Fruit fly (Drosophila melanogaster) whole organism, embryonic: ENCODE data around the gene trem.

Experiments used
- Bteb2 ChIP-seq: fragments of 200-800 bp; sonication (Bioruptor generic); optimal IDR thresholded peaks from 2 replicates; lab custom pipeline; 2016; ENCODE audit warnings: missing biosample characterization, missing genetic modification characterization
- CG11696 ChIP-seq: fragments of 200-800 bp; sonication (Bioruptor generic); IDR thresholded peaks from 2 replicates; pipeline ENCODE4 v1.3.6; 2022; ENCODE audit warnings: missing biosample characterization, missing genetic modification characterization
- CG13123 ChIP-seq: fragments of 200-800 bp; sonication (Bioruptor generic); optimal IDR thresholded peaks from 2 replicates; lab custom pipeline; 2016; ENCODE audit warnings: missing biosample characterization, missing genetic modification characterization
- CG13287 ChIP-seq: fragments of 200-800 bp; sonication (Bioruptor generic); IDR thresholded peaks from 2 replicates; pipeline ENCODE4 v1.3.6; 2022; ENCODE audit warnings: missing biosample characterization, missing genetic modification characterization; ENCODE audit not compliant: partially characterized antibody
- CG15011 ChIP-seq: fragments of 200-800 bp; sonication (Bioruptor generic); optimal IDR thresholded peaks from 3 replicates; lab custom pipeline; 2018; ENCODE audit warnings: missing biosample characterization, mild to moderate bottlenecking, missing genetic modification characterization
- CG15696 ChIP-seq: fragments of 200-800 bp; sonication (Bioruptor generic); optimal IDR thresholded peaks from 2 replicates; lab custom pipeline; 2019; ENCODE audit warnings: missing biosample characterization, mild to moderate bottlenecking, missing genetic modification characterization, moderate library complexity
- CG18262 ChIP-seq: fragments of 200-800 bp; optimal IDR thresholded peaks from 3 replicates; lab custom pipeline; 2019; ENCODE audit warnings: missing biosample characterization, mild to moderate bottlenecking, missing genetic modification characterization, moderate library complexity
- CG2875 ChIP-seq: fragments of 200-800 bp; sonication (Bioruptor generic); optimal IDR thresholded peaks from 2 replicates; lab custom pipeline; 2017; ENCODE audit warnings: missing biosample characterization, mild to moderate bottlenecking, missing genetic modification characterization, missing genetic modification reagents
- CG34422 ChIP-seq: fragments of 200-800 bp; sonication (Bioruptor generic); IDR thresholded peaks from 3 replicates; pipeline ENCODE4 v1.3.6; 2022; ENCODE audit warnings: missing biosample characterization, missing genetic modification characterization
- CG4707 ChIP-seq: fragments of 200-800 bp; sonication (Bioruptor generic); optimal IDR thresholded peaks from 2 replicates; lab custom pipeline; 2018; ENCODE audit warnings: missing biosample characterization, mild to moderate bottlenecking, missing genetic modification characterization, moderate library complexity
- CG6175 ChIP-seq: fragments of 200-800 bp; sonication (Bioruptor generic); IDR thresholded peaks from 3 replicates; pipeline ENCODE4 v1.3.6; 2022; ENCODE audit warnings: missing biosample characterization, missing genetic modification characterization
- CG6272 ChIP-seq: fragments of 200-800 bp; sonication (Bioruptor generic); IDR thresholded peaks from 2 replicates; pipeline ENCODE4 v1.3.6; 2022; ENCODE audit warnings: missing biosample characterization, missing genetic modification characterization
- CG8089 ChIP-seq: fragments of 200-800 bp; sonication (Bioruptor generic); optimal IDR thresholded peaks from 3 replicates; lab custom pipeline; 2016; ENCODE audit warnings: missing biosample characterization, missing genetic modification characterization
- CG8924 ChIP-seq: fragments of 200-800 bp; optimal IDR thresholded peaks from 3 replicates; lab custom pipeline; 2019; ENCODE audit warnings: missing biosample characterization, mild to moderate bottlenecking, missing genetic modification characterization, moderate library complexity
- CG9215 ChIP-seq: fragments of 200-800 bp; sonication (Bioruptor generic); IDR thresholded peaks from 2 replicates; pipeline ENCODE4 v1.3.6; 2022; ENCODE audit warnings: missing biosample characterization, missing genetic modification characterization
- CTCF ChIP-seq: fragments of 200-800 bp; sonication (Bioruptor generic); optimal IDR thresholded peaks from 2 replicates; lab custom pipeline; 2017; ENCODE audit warnings: missing biosample characterization, mild to moderate bottlenecking, missing genetic modification characterization, moderate library complexity
- D19A ChIP-seq: fragments of 200-800 bp; optimal IDR thresholded peaks from 3 replicates; lab custom pipeline; 2019; ENCODE audit warnings: missing biosample characterization, mild to moderate bottlenecking, missing genetic modification characterization, moderate library complexity
- D19B ChIP-seq: fragments of 200-800 bp; sonication (Bioruptor generic); optimal IDR thresholded peaks from 2 replicates; lab custom pipeline; 2017; ENCODE audit warnings: missing biosample characterization, mild to moderate bottlenecking, missing genetic modification characterization
- Dip2 ChIP-seq: fragments of 200-800 bp; sonication (Bioruptor generic); IDR thresholded peaks from 2 replicates; pipeline ENCODE4 v1.3.6; 2022; ENCODE audit warnings: missing biosample characterization, missing genetic modification characterization
- Dp ChIP-seq: fragments of 200-800 bp; sonication (Bioruptor generic); optimal IDR thresholded peaks from 2 replicates; lab custom pipeline; 2018; ENCODE audit warnings: missing biosample characterization, mild to moderate bottlenecking, missing genetic modification characterization, moderate library complexity
- Elba2 ChIP-seq: fragments of 200-800 bp; sonication (Bioruptor generic); optimal IDR thresholded peaks from 3 replicates; lab custom pipeline; 2016; ENCODE audit warnings: missing biosample characterization, missing genetic modification characterization
- Ets65A ChIP-seq: fragments of 200-800 bp; sonication (Bioruptor generic); peaks from one replicate; lab custom pipeline; 2016; ENCODE audit warnings: missing biosample characterization, missing genetic modification characterization
- Ets97D ChIP-seq: fragments of 200-800 bp; sonication (Bioruptor generic); optimal IDR thresholded peaks from 3 replicates; lab custom pipeline; 2016; ENCODE audit warnings: missing biosample characterization, missing genetic modification characterization
- Hr39 ChIP-seq: fragments of >200 bp; optimal IDR thresholded peaks from 2 replicates; lab custom pipeline; 2017
- Rfx ChIP-seq: fragments of 200-800 bp; sonication (Bioruptor generic); IDR thresholded peaks from 2 replicates; pipeline ENCODE4 v1.3.6; 2022; ENCODE audit warnings: missing biosample characterization, missing genetic modification characterization
- Six4 ChIP-seq: fragments of 200-800 bp; sonication (Bioruptor generic); optimal IDR thresholded peaks from 2 replicates; lab custom pipeline; 2016; ENCODE audit warnings: missing biosample characterization, missing genetic modification characterization
- Stat92E ChIP-seq, 3 experiments: fragments of >200 bp in 2 of 3; fragments of 200-800 bp in 1 of 3; sonication (Bioruptor generic) in 1 of 3; optimal IDR thresholded peaks; 2 replicates each; lab custom pipeline; 2017 to 2019; ENCODE audit warnings: missing biosample characterization in 3 of 3, missing genetic modification characterization in 3 of 3, mild to moderate bottlenecking in 1 of 3, moderate library complexity in 1 of 3
- bab2 ChIP-seq: fragments of 200-800 bp; sonication (Bioruptor generic); optimal IDR thresholded peaks from 2 replicates; lab custom pipeline; 2016; ENCODE audit warnings: missing biosample characterization, missing genetic modification characterization
- bigmax ChIP-seq: fragments of 200-800 bp; sonication (Bioruptor generic); optimal IDR thresholded peaks from 2 replicates; lab custom pipeline; 2018; ENCODE audit warnings: missing biosample characterization, mild to moderate bottlenecking, missing genetic modification characterization
- croc ChIP-seq: fragments of 200-800 bp; sonication (Bioruptor generic); conservative IDR thresholded peaks from 3 replicates; pipeline ENCODE4 v1.3.6; 2022; ENCODE audit warnings: missing biosample characterization, missing genetic modification characterization
- crp ChIP-seq, 2 experiments: fragments of 200-800 bp; sonication (Bioruptor generic); optimal IDR thresholded peaks; 2 replicates in 1 of 2; 3 replicates in 1 of 2; lab custom pipeline; 2017; ENCODE audit warnings: missing biosample characterization in 2 of 2, missing genetic modification characterization in 2 of 2, mild to moderate bottlenecking in 1 of 2, moderate library complexity in 1 of 2
- dpn ChIP-seq, 2 experiments: fragments of 200-800 bp; sonication (Bioruptor generic); optimal IDR thresholded peaks; 3 replicates each; lab custom pipeline; 2016; ENCODE audit warnings: missing biosample characterization in 2 of 2, missing genetic modification characterization in 2 of 2
- exex ChIP-seq: fragments of 200-800 bp; sonication (Bioruptor generic); optimal IDR thresholded peaks from 4 replicates; lab custom pipeline; 2018; ENCODE audit warnings: missing biosample characterization, mild to moderate bottlenecking, missing genetic modification characterization, moderate library complexity
- fd3F ChIP-seq: fragments of 200-800 bp; sonication (Bioruptor generic); optimal IDR thresholded peaks from 2 replicates; lab custom pipeline; 2018; ENCODE audit warnings: missing biosample characterization, mild to moderate bottlenecking, missing genetic modification characterization, moderate library complexity
- ind ChIP-seq: fragments of 200-800 bp; sonication (Bioruptor generic); optimal IDR thresholded peaks from 3 replicates; lab custom pipeline; 2016; ENCODE audit warnings: missing biosample characterization, missing genetic modification characterization
- lilli ChIP-seq: fragments of 200-800 bp; sonication (Bioruptor generic); optimal IDR thresholded peaks from 3 replicates; lab custom pipeline; 2016; ENCODE audit warnings: missing biosample characterization, missing genetic modification characterization
- lmd ChIP-seq: fragments of 200-800 bp; sonication (Bioruptor generic); IDR thresholded peaks from 2 replicates; pipeline ENCODE4 v1.3.6; 2022; ENCODE audit warnings: missing biosample characterization, missing genetic modification characterization
- mam ChIP-seq: fragments of 200-800 bp; sonication (Bioruptor generic); optimal IDR thresholded peaks from 3 replicates; lab custom pipeline; 2016; ENCODE audit warnings: missing biosample characterization, missing genetic modification characterization
- nau ChIP-seq: fragments of 200-800 bp; sonication (Bioruptor generic); optimal IDR thresholded peaks from 3 replicates; lab custom pipeline; 2017; ENCODE audit warnings: missing biosample characterization, mild to moderate bottlenecking, missing genetic modification characterization, missing genetic modification reagents
- odd ChIP-seq: fragments of 200-800 bp; sonication (Bioruptor generic); optimal IDR thresholded peaks from 2 replicates; lab custom pipeline; 2017; ENCODE audit warnings: missing biosample characterization, mild to moderate bottlenecking, missing genetic modification characterization
- org-1 ChIP-seq: fragments of 200-800 bp; sonication (Bioruptor generic); optimal IDR thresholded peaks from 2 replicates; lab custom pipeline; 2017; ENCODE audit warnings: missing biosample characterization, missing genetic modification characterization
- pho ChIP-seq: fragments of 200-800 bp; sonication (Bioruptor generic); optimal IDR thresholded peaks from 2 replicates; lab custom pipeline; 2016; ENCODE audit warnings: missing biosample characterization, missing genetic modification characterization
- prd ChIP-seq, 3 experiments: fragments of >200 bp in 2 of 3; fragments of 200-800 bp in 1 of 3; sonication (Bioruptor generic) in 1 of 3; optimal IDR thresholded peaks in 2 of 3; IDR thresholded peaks in 1 of 3; 2 replicates in 2 of 3; 3 replicates in 1 of 3; pipeline versions ENCODE4 v1.3.6 to Lab custom; 2017 to 2022; ENCODE audit warnings: missing biosample characterization in 1 of 3, missing genetic modification characterization in 1 of 3
- pum ChIP-seq: fragments of 200-800 bp; sonication (Bioruptor generic); optimal IDR thresholded peaks from 2 replicates; lab custom pipeline; 2016; ENCODE audit warnings: missing biosample characterization, missing genetic modification characterization
- row ChIP-seq: fragments of 200-800 bp; sonication (Bioruptor generic); IDR thresholded peaks from 3 replicates; pipeline ENCODE4 v1.3.6; 2022; ENCODE audit warnings: missing biosample characterization, missing genetic modification characterization
- scrt ChIP-seq: fragments of 200-800 bp; sonication (Bioruptor generic); optimal IDR thresholded peaks from 2 replicates; lab custom pipeline; 2018; ENCODE audit warnings: missing biosample characterization, mild to moderate bottlenecking, missing genetic modification characterization, moderate library complexity
- so ChIP-seq: fragments of 200-800 bp; sonication (Bioruptor generic); IDR thresholded peaks from 3 replicates; pipeline ENCODE4 v1.3.6; 2022; ENCODE audit warnings: missing biosample characterization, missing genetic modification characterization
- sob ChIP-seq: fragments of 200-800 bp; sonication (Bioruptor generic); IDR thresholded peaks from 2 replicates; pipeline ENCODE4 v1.3.6; 2022; ENCODE audit warnings: missing biosample characterization, missing genetic modification characterization
- sr ChIP-seq: fragments of 200-800 bp; sonication (Bioruptor generic); IDR thresholded peaks from 3 replicates; pipeline ENCODE4 v1.3.6; 2022; ENCODE audit warnings: missing biosample characterization, missing genetic modification characterization
- tap ChIP-seq: fragments of 200-800 bp; optimal IDR thresholded peaks from 3 replicates; lab custom pipeline; 2019; ENCODE audit warnings: missing biosample characterization, mild to moderate bottlenecking, missing genetic modification characterization, moderate library complexity
- tio ChIP-seq: fragments of 200-800 bp; sonication (Bioruptor generic); optimal IDR thresholded peaks from 2 replicates; lab custom pipeline; 2017; ENCODE audit warnings: missing biosample characterization, missing genetic modification characterization, inconsistent platforms
- zen ChIP-seq: fragments of 200-800 bp; sonication (Bioruptor generic); optimal IDR thresholded peaks from 3 replicates; lab custom pipeline; 2018; ENCODE audit warnings: missing biosample characterization, mild to moderate bottlenecking, missing genetic modification characterization, moderate library complexity

trem gene

dm6 chr3R:19999474-19999873 is 31.6 kb downstream of the trem start (continued):
- TF ChIP-seq D19B, result peak; percentile 91
- TF ChIP-seq CG6175 (GFP tag; lab: Robert Waterston, UW), result 0 out of 3 replicates have a peak, but pooled peaks have one; percentile 15
- TF ChIP-seq CG8924, result peak; percentile 90
- TF ChIP-seq zen (tag; lab: Kevin White, UChicago), result peak; percentile 91
- peak; percentile 83 for TF ChIP-seq CG34422 (GFP tag; lab: Robert Waterston, UW)
- peak; percentile 58 for TF ChIP-seq ind (GFP tag; lab: Kevin White, UChicago)
- peak; percentile 42; the same call in 2 of the 3 replicates for TF ChIP-seq croc (GFP tag; lab: Robert Waterston, UW)
- TF ChIP-seq CG13287 (GFP tag; lab: Robert Waterston, UW), result no peak
- no peak for TF ChIP-seq Ets65A (GFP tag; lab: Kevin White, UChicago)
- no peak for TF ChIP-seq bigmax (GFP tag; lab: Kevin White, UChicago)
- peak in 1 of 2 experiments; percentile 73 for TF ChIP-seq dpn (GFP tag; optimal IDR thresholded peaks at IDR 0.05; lab: Kevin White, UChicago)
- TF ChIP-seq Elba2, result no peak
- TF ChIP-seq Stat92E (GFP tag; optimal IDR thresholded peaks at IDR 0.05; lab: Kevin White, UChicago), result peak in 1 of 3 experiments; percentile 16
- TF ChIP-seq CG2875, result peak; percentile 61
- TF ChIP-seq pho (GFP tag; lab: Kevin White, UChicago), result no peak
- no peak for TF ChIP-seq bab2 (GFP tag; lab: Kevin White, UChicago)
- peak; percentile 57 for TF ChIP-seq odd (GFP tag; lab: Kevin White, UChicago)
- no peak for TF ChIP-seq Ets97D (GFP tag; lab: Kevin White, UChicago)
- peak; percentile 84 for TF ChIP-seq so
- TF ChIP-seq sr (GFP tag; lab: Robert Waterston, UW), result no peak
- no peak for TF ChIP-seq mam
- TF ChIP-seq pum (GFP tag; lab: Kevin White, UChicago), result no peak
- TF ChIP-seq CG11696 (GFP tag; lab: Robert Waterston, UW), result peak; percentile 68
- TF ChIP-seq Dip2, result no peak
- no peak for TF ChIP-seq crp (GFP tag; optimal IDR thresholded peaks at IDR 0.05; lab: Kevin White, UChicago)
- peak; percentile 59 for TF ChIP-seq tio (GFP tag; lab: Kevin White, UChicago)
- TF ChIP-seq CG9215 (GFP tag; lab: Robert Waterston, UW), result no peak; the same call in 1 of the 2 replicates
- TF ChIP-seq Bteb2 (GFP tag; lab: Kevin White, UChicago), result peak; percentile 39
- TF ChIP-seq fd3F (GFP tag; lab: Kevin White, UChicago), result peak; percentile 79
- peak; percentile 57 for TF ChIP-seq scrt (GFP tag; lab: Kevin White, UChicago)
- TF ChIP-seq prd (optimal IDR thresholded peaks at IDR 0.05; lab: Kevin White, UChicago), result no peak
- TF ChIP-seq prd (GFP tag; IDR thresholded peaks at IDR 0.05; lab: Robert Waterston, UW), result peak; percentile 95
- TF ChIP-seq Six4 (GFP tag; lab: Kevin White, UChicago), result peak; percentile 58
- peak; percentile 21 for TF ChIP-seq CG13123
- peak; percentile 87 for TF ChIP-seq lmd (GFP tag; lab: Robert Waterston, UW)
- TF ChIP-seq row (GFP tag; lab: Robert Waterston, UW), result peak; percentile 92
- peak; percentile 66 for TF ChIP-seq org-1 (GFP tag; lab: Kevin White, UChicago)
- TF ChIP-seq Dp (GFP tag; lab: Kevin White, UChicago), result no peak
- peak; percentile 43 for TF ChIP-seq CG15011 (GFP tag; lab: Kevin White, UChicago)
- TF ChIP-seq CG18262, result peak; percentile 89
- peak; percentile 84 for TF ChIP-seq D19A (tag; lab: Kevin White, UChicago)
- TF ChIP-seq Rfx (GFP tag; lab: Robert Waterston, UW), result peak; percentile 77
- TF ChIP-seq lilli (GFP tag; lab: Kevin White, UChicago), result peak; percentile 48
- TF ChIP-seq nau (GFP tag; lab: Kevin White, UChicago), result no peak
- peak; percentile 82 for TF ChIP-seq sob
- TF ChIP-seq CG6272 (GFP tag; lab: Robert Waterston, UW), result peak; percentile 57; the same call in 1 of the 2 replicates
- TF ChIP-seq CTCF (GFP tag; lab: Kevin White, UChicago), result no peak
- peak; percentile 53 for TF ChIP-seq CG4707 (GFP tag; lab: Kevin White, UChicago)
- no peak for TF ChIP-seq Hr39 (lab: Kevin White, UChicago)
- TF ChIP-seq tap (tag; lab: Kevin White, UChicago), result peak; percentile 91
- peak; percentile 89 for TF ChIP-seq CG15696 (tag; lab: Kevin White, UChicago)
- no peak for TF ChIP-seq CG8089 (GFP tag; lab: Kevin White, UChicago)
- peak; percentile 39 for TF ChIP-seq exex (tag; lab: Kevin White, UChicago)
